Fruit fly (Drosophila melanogaster) whole organism, embryonic: ENCODE data around the gene CG43998.

Source experiments
- pzg ChIP-seq: fragments of 200-800 bp; sonication (Bioruptor generic); optimal IDR thresholded peaks from 3 replicates; lab custom pipeline; 2018; ENCODE audit warnings: missing biosample characterization, mild to moderate bottlenecking, missing genetic modification characterization, moderate library complexity
- usp ChIP-seq: fragments of >200 bp; optimal IDR thresholded peaks from 2 replicates; lab custom pipeline; 2017; ENCODE audit warnings: missing biosample characterization, missing genetic modification characterization

DNA sequence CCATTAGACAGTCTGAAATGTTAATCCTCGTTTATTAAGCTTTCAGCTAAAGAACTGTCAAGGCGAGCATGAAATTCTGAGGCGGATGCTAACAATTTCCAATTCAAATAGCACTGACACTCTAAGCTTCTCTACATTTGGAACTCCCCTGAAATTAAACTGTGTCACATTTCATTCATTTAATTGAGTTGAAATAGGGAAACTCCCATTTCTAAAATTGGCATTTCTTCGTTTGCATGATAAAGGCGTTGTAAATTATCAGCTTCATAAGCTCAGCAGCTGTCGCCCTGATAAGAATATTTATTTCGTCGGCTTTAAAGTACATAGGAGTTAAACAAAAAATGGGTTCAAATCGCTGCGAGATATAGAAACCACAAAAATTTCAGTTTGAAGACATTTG is 43.6 kb downstream of the CG43998 start:
- no peak for TF ChIP-seq pzg
- no peak for TF ChIP-seq usp (GFP tag; lab: Kevin White, UChicago)
